Worm (Caenorhabditis elegans): ENCODE data around the gene srx-19.

The srx-19 gene

DNA sequence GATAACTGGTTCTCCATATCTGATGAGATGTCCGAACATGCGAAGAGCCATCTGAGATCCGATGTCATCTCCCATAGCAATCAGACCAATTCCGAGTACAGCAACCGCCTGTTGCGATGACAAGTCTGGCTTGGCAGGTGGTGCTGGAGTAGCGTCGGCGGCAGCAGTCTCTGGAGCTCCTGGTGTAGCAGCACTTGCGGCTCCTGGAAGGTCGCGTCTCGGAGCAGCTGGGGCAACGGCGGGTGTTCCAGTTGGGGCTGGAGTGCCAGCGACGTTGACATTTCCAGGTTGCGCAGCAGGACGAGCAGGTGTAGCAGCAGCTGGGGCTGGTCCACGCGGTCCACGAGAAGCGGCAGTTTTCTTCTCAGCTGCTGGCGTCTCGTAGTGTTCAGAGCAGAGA, 34.4 kb downstream of the srx-19 start:
- TF ChIP-seq nhr-28 (tag; optimal IDR thresholded peaks at IDR 0.05) (no peak), ZK546.5 (tag; optimal IDR thresholded peaks at IDR 0.05) (no peak), lin-15B (tag; optimal IDR thresholded peaks at IDR 0.05) (no peak), R02D3.7 (tag; optimal IDR thresholded peaks at IDR 0.05) (no peak), fkh-2 (tag; optimal IDR thresholded peaks at IDR 0.05) (no peak), nhr-67 (tag; optimal IDR thresholded peaks at IDR 0.05) (no peak), unc-39 (tag; optimal IDR thresholded peaks at IDR 0.05) (no peak), ceh-82 (tag; optimal IDR thresholded peaks at IDR 0.05) (no peak)

ce11 chrIV:6909863-6910733, 37.0 kb downstream of the srx-19 start, which contains the start of the genes rpn-1 and ribo-1:
rpn-1 (minus strand) TSS chrIV:6909913.
ribo-1 (plus strand) TSS chrIV:6910683.
- TF ChIP-seq nhr-77 (tag; optimal IDR thresholded peaks at IDR 0.05) = no peak
- TF ChIP-seq ZK546.5 (tag; optimal IDR thresholded peaks at IDR 0.05) = no peak
- TF ChIP-seq jun-1 (tag; optimal IDR thresholded peaks at IDR 0.05) = no peak
- TF ChIP-seq unc-62 (GFP tag; optimal IDR thresholded peaks at IDR 0.05) = no peak
- peak; percentile 65 for TF ChIP-seq lin-39 (tag; optimal IDR thresholded peaks at IDR 0.05)
- TF ChIP-seq fkh-10 (GFP tag; optimal IDR thresholded peaks at IDR 0.05) = no peak
- no peak for TF ChIP-seq nhr-67 (tag; optimal IDR thresholded peaks at IDR 0.05)
- no peak for TF ChIP-seq ceh-82 (tag; optimal IDR thresholded peaks at IDR 0.05)
- peak; percentile 17 for TF ChIP-seq snpc-4 (tag; optimal IDR thresholded peaks at IDR 0.05)
- TF ChIP-seq nhr-12 (tag; optimal IDR thresholded peaks at IDR 0.05) = no peak
- TF ChIP-seq nhr-28 (tag; optimal IDR thresholded peaks at IDR 0.05) = no peak
- TF ChIP-seq eor-1 (tag; optimal IDR thresholded peaks at IDR 0.05) = no peak
- peak; percentile 2 for TF ChIP-seq ama-1 (optimal IDR thresholded peaks at IDR 0.05)
- no peak for TF ChIP-seq lsy-12 (tag; optimal IDR thresholded peaks at IDR 0.05)
- TF ChIP-seq elt-2 (tag; optimal IDR thresholded peaks at IDR 0.05) = peak; percentile 15
- TF ChIP-seq tbx-2 (tag; optimal IDR thresholded peaks at IDR 0.05) = no peak
- no peak for TF ChIP-seq egl-27 (tag; optimal IDR thresholded peaks at IDR 0.05)
- no peak for TF ChIP-seq fkh-2 (tag; optimal IDR thresholded peaks at IDR 0.05)
- peak; percentile 55 for TF ChIP-seq pha-4 (tag; optimal IDR thresholded peaks at IDR 0.05)
- TF ChIP-seq sea-2 (GFP tag; optimal IDR thresholded peaks at IDR 0.05) = no peak
- TF ChIP-seq nhr-237 (tag; optimal IDR thresholded peaks at IDR 0.05) = no peak
- TF ChIP-seq mml-1 (tag; optimal IDR thresholded peaks at IDR 0.05) = no peak
- peak; percentile 99 for TF ChIP-seq skn-1 (tag; optimal IDR thresholded peaks at IDR 0.05)
- TF ChIP-seq ztf-11 (tag; optimal IDR thresholded peaks at IDR 0.05) = no peak
- peak; percentile 55 for TF ChIP-seq lin-15B (tag; optimal IDR thresholded peaks at IDR 0.05)
- TF ChIP-seq ceh-28 (tag; optimal IDR thresholded peaks at IDR 0.05) = no peak
- TF ChIP-seq nhr-23 (tag; optimal IDR thresholded peaks at IDR 0.05) = no peak
- no peak for TF ChIP-seq elt-1 (tag; optimal IDR thresholded peaks at IDR 0.05)
- TF ChIP-seq ztf-4 (tag; optimal IDR thresholded peaks at IDR 0.05) = no peak
- TF ChIP-seq fos-1 (tag; optimal IDR thresholded peaks at IDR 0.05) = no peak
- no peak for TF ChIP-seq zag-1 (tag; optimal IDR thresholded peaks at IDR 0.05)
- TF ChIP-seq nhr-25 (tag; optimal IDR thresholded peaks at IDR 0.05) = no peak
- no peak for TF ChIP-seq elt-3 (tag; optimal IDR thresholded peaks at IDR 0.05)
- no peak for TF ChIP-seq R02D3.7 (tag; optimal IDR thresholded peaks at IDR 0.05)
- TF ChIP-seq ceh-9 (tag; optimal IDR thresholded peaks at IDR 0.05) = no peak
- peak; percentile 53 for TF ChIP-seq hmg-11 (tag; optimal IDR thresholded peaks at IDR 0.05)
- peak; percentile 39 for TF ChIP-seq egl-5 (tag; optimal IDR thresholded peaks at IDR 0.05)
- no peak for TF ChIP-seq daf-12 (tag; optimal IDR thresholded peaks at IDR 0.05)
- TF ChIP-seq nhr-11 (tag; optimal IDR thresholded peaks at IDR 0.05) = no peak
- no peak for TF ChIP-seq nhr-76 (tag; optimal IDR thresholded peaks at IDR 0.05)
- TF ChIP-seq pqm-1 (tag; optimal IDR thresholded peaks at IDR 0.05) = no peak
- no peak for TF ChIP-seq ceh-16 (tag; optimal IDR thresholded peaks at IDR 0.05)
- TF ChIP-seq aly-2 (tag; optimal IDR thresholded peaks at IDR 0.05) = no peak
- TF ChIP-seq nfya-1 (tag; optimal IDR thresholded peaks at IDR 0.05; ENCODE audit: insufficient read depth) = peak; percentile 68
- TF ChIP-seq unc-39 (tag; optimal IDR thresholded peaks at IDR 0.05) = no peak
- no peak for TF ChIP-seq mdl-1 (tag; optimal IDR thresholded peaks at IDR 0.05)
- no peak for TF ChIP-seq nhr-43 (tag; optimal IDR thresholded peaks at IDR 0.05; ENCODE audit: poor library complexity, severe bottlenecking)
